Worm (Caenorhabditis elegans) whole organism, young adult: ENCODE data around the gene cpt-3.

Experiments used
- B0019.2 ChIP-seq: fragments of 200-800 bp; sonication (Bioruptor generic); conservative IDR thresholded peaks from 2 replicates; pipeline ENCODE4 v1.3.6; 2022; ENCODE audit warnings: missing genetic modification reagents, missing genetic modification characterization, missing compliant biosample characterization
- F23B12.7 ChIP-seq: sonication (generic microtip); optimal IDR thresholded peaks from 2 replicates; lab custom pipeline; 2017; ENCODE audit warnings: missing genetic modification characterization, mild to moderate bottlenecking, missing compliant biosample characterization, antibody characterized with exemption, moderate library complexity; ENCODE audit not compliant: insufficient read depth
- F33H1.4 ChIP-seq: fragments of 200-800 bp; sonication (Bioruptor generic); IDR thresholded peaks from 2 replicates; pipeline ENCODE4 v1.3.6; 2022; ENCODE audit warnings: missing genetic modification reagents, missing genetic modification characterization, missing compliant biosample characterization
- F39B2.1 ChIP-seq: fragments of 200-800 bp; sonication (Bioruptor generic); IDR thresholded peaks from 2 replicates; pipeline ENCODE4 v1.3.6; 2022; ENCODE audit warnings: missing genetic modification reagents, missing genetic modification characterization, missing compliant biosample characterization
- F57C9.4 ChIP-seq: sonication (generic microtip); optimal IDR thresholded peaks from 2 replicates; lab custom pipeline; 2017; ENCODE audit warnings: mild to moderate bottlenecking, missing genetic modification characterization, missing compliant biosample characterization
- K11D2.4 ChIP-seq: fragments of 200-800 bp; sonication (Bioruptor generic); IDR thresholded peaks from 2 replicates; pipeline ENCODE4 v1.3.6; 2022; ENCODE audit warnings: missing genetic modification reagents, missing genetic modification characterization, missing compliant biosample characterization
- Y95B8A.8 ChIP-seq: fragments of 200-800 bp; sonication (Bioruptor generic); IDR thresholded peaks from 2 replicates; pipeline ENCODE4 v1.3.6; 2022; ENCODE audit warnings: missing genetic modification reagents, missing genetic modification characterization, missing compliant biosample characterization
- ZK185.1 ChIP-seq: sonication (generic microtip); optimal IDR thresholded peaks from 2 replicates; lab custom pipeline; 2016; ENCODE audit warnings: mild to moderate bottlenecking, missing genetic modification characterization, missing compliant biosample characterization; ENCODE audit not compliant: poor library complexity, severe bottlenecking
- ama-1 ChIP-seq, 3 experiments: fragments of 150-350 bp in 1 of 3; sonication (generic microtip) in 2 of 3; optimal IDR thresholded peaks; 2 replicates each; lab custom pipeline; 2014 to 2018; ENCODE audit warnings: missing biosample characterization in 2 of 3, missing genetic modification characterization in 2 of 3, missing genetic modification reagents in 2 of 3
- attf-3 ChIP-seq: fragments of 200-800 bp; sonication (Bioruptor generic); conservative IDR thresholded peaks from 2 replicates; pipeline ENCODE4 v1.3.6; 2022; ENCODE audit warnings: missing genetic modification reagents, missing genetic modification characterization, missing compliant biosample characterization
- ceh-91 ChIP-seq: fragments of 200-800 bp; sonication (Bioruptor generic); IDR thresholded peaks from 2 replicates; pipeline ENCODE4 v1.3.6; 2022; ENCODE audit warnings: missing genetic modification reagents, missing genetic modification characterization, missing compliant biosample characterization
- chd-7 ChIP-seq: sonication (generic microtip); optimal IDR thresholded peaks from 2 replicates; lab custom pipeline; 2016; ENCODE audit warnings: mild to moderate bottlenecking, missing genetic modification characterization, moderate library complexity, missing compliant biosample characterization
- dox-1 ChIP-seq: fragments of 200-800 bp; sonication (Bioruptor generic); IDR thresholded peaks from 2 replicates; pipeline ENCODE4 v1.3.6; 2022; ENCODE audit warnings: missing genetic modification reagents, missing genetic modification characterization, missing compliant biosample characterization
- egrh-3 ChIP-seq: fragments of 200-800 bp; sonication (Bioruptor generic); IDR thresholded peaks from 2 replicates; pipeline ENCODE4 v1.3.6; 2022; ENCODE audit warnings: missing genetic modification reagents, missing genetic modification characterization, missing compliant biosample characterization
- fkh-3 ChIP-seq: sonication (generic microtip); optimal IDR thresholded peaks from 2 replicates; lab custom pipeline; 2016; ENCODE audit warnings: mild to moderate bottlenecking, missing genetic modification characterization, missing compliant biosample characterization
- him-1 ChIP-seq: sonication (generic microtip); optimal IDR thresholded peaks from 2 replicates; lab custom pipeline; 2016; ENCODE audit warnings: missing genotype, missing genetic modification reagents, missing genetic modification characterization, missing compliant biosample characterization
- hlh-12 ChIP-seq: sonication (generic microtip); optimal IDR thresholded peaks from 2 replicates; lab custom pipeline; 2016; ENCODE audit warnings: missing genetic modification characterization, missing compliant biosample characterization
- hmg-20 ChIP-seq: fragments of 200-800 bp; sonication (Bioruptor generic); IDR thresholded peaks from 2 replicates; pipeline ENCODE4 v1.3.6; 2022; ENCODE audit warnings: missing genetic modification reagents, missing genetic modification characterization, missing compliant biosample characterization
- hsf-1 ChIP-seq: fragments of 200-800 bp; sonication (Bioruptor generic); IDR thresholded peaks from 2 replicates; pipeline ENCODE4 v1.3.6; 2022; ENCODE audit warnings: missing genetic modification reagents, missing genetic modification characterization, missing compliant biosample characterization
- lag-1 ChIP-seq: fragments of 200-800 bp; sonication (Bioruptor generic); IDR thresholded peaks from 2 replicates; pipeline ENCODE4 v1.3.6; 2022; ENCODE audit warnings: missing genetic modification reagents, missing genetic modification characterization, missing compliant biosample characterization
- let-526 ChIP-seq: fragments of 200-800 bp; sonication (Bioruptor generic); IDR thresholded peaks from 2 replicates; pipeline ENCODE4 v1.3.6; 2022; ENCODE audit warnings: missing genetic modification reagents, missing genetic modification characterization, missing compliant biosample characterization
- lin-35 ChIP-seq, 3 experiments: fragments of 150-350 bp in 2 of 3; sonication (generic microtip) in 1 of 3; optimal IDR thresholded peaks; 2 replicates each; lab custom pipeline; 2014 to 2018; ENCODE audit warnings: missing biosample characterization in 3 of 3, missing genetic modification characterization in 3 of 3, missing genetic modification reagents in 3 of 3
- lin-40 ChIP-seq: sonication (generic microtip); optimal IDR thresholded peaks from 2 replicates; lab custom pipeline; 2016; ENCODE audit warnings: missing genetic modification characterization, mild to moderate bottlenecking, missing compliant biosample characterization, missing genotype, missing genetic modification reagents
- lin-54 ChIP-seq: fragments of 200-800 bp; sonication (Bioruptor generic); optimal IDR thresholded peaks from 2 replicates; lab custom pipeline; 2018; ENCODE audit warnings: mild to moderate bottlenecking, missing genetic modification characterization, missing compliant biosample characterization
- lsy-27 ChIP-seq: sonication (generic microtip); optimal IDR thresholded peaks from 2 replicates; lab custom pipeline; 2017; ENCODE audit warnings: missing genetic modification characterization, mild to moderate bottlenecking, missing compliant biosample characterization, antibody characterized with exemption, missing genotype, borderline replicate concordance; ENCODE audit not compliant: insufficient read depth
- mcd-1 ChIP-seq: fragments of 200-800 bp; sonication (Bioruptor generic); IDR thresholded peaks from 2 replicates; pipeline ENCODE4 v1.3.6; 2022; ENCODE audit warnings: missing genetic modification reagents, missing genetic modification characterization, missing compliant biosample characterization
- nhr-120 ChIP-seq: fragments of 200-800 bp; sonication (Bioruptor generic); IDR thresholded peaks from 2 replicates; pipeline ENCODE4 v1.3.6; 2022; ENCODE audit warnings: missing genetic modification characterization, missing compliant biosample characterization
- nhr-27 ChIP-seq: fragments of 200-800 bp; sonication (Bioruptor generic); optimal IDR thresholded peaks from 2 replicates; lab custom pipeline; 2018; ENCODE audit warnings: mild to moderate bottlenecking, missing genetic modification characterization, moderate library complexity, missing compliant biosample characterization
- rec-8 ChIP-seq, 2 experiments: sonication (generic microtip); optimal IDR thresholded peaks; 2 replicates each; lab custom pipeline; 2016; ENCODE audit warnings: mild to moderate bottlenecking in 2 of 2, missing genetic modification characterization in 2 of 2, missing genetic modification reagents in 2 of 2, missing genotype in 2 of 2, missing biosample characterization in 1 of 2, missing compliant biosample characterization in 1 of 2, moderate library complexity in 1 of 2
- rpc-1 ChIP-seq, 2 experiments: fragments of 150-350 bp in 1 of 2; sonication (generic microtip) in 1 of 2; optimal IDR thresholded peaks; 2 replicates each; lab custom pipeline; 2014 to 2018; ENCODE audit warnings: missing biosample characterization in 1 of 2, missing genetic modification characterization in 1 of 2, missing genetic modification reagents in 1 of 2, missing genotype in 1 of 2
- sea-2 ChIP-seq: fragments of 200-800 bp; sonication (Bioruptor generic); IDR thresholded peaks from 2 replicates; pipeline ENCODE4 v1.3.6; 2022; ENCODE audit warnings: missing genetic modification characterization, missing compliant biosample characterization
- snpc-3.4 ChIP-seq: sonication (generic microtip); optimal IDR thresholded peaks from 2 replicates; lab custom pipeline; 2017; ENCODE audit warnings: missing genetic modification characterization, mild to moderate bottlenecking, missing compliant biosample characterization, antibody characterized with exemption, moderate library complexity, missing genotype, missing genetic modification reagents
- tbp1 ChIP-seq: fragments of 200-800 bp; sonication (Bioruptor generic); optimal IDR thresholded peaks from 2 replicates; lab custom pipeline; 2018; ENCODE audit warnings: mild to moderate bottlenecking, missing genetic modification characterization, missing compliant biosample characterization
- tlf-1 ChIP-seq: fragments of 200-800 bp; sonication (Bioruptor generic); optimal IDR thresholded peaks from 2 replicates; lab custom pipeline; 2018; ENCODE audit warnings: mild to moderate bottlenecking, missing genetic modification characterization, missing compliant biosample characterization
- zim-3 ChIP-seq: sonication (generic microtip); optimal IDR thresholded peaks from 2 replicates; lab custom pipeline; 2017; ENCODE audit warnings: mild to moderate bottlenecking, missing genetic modification characterization, moderate library complexity, missing compliant biosample characterization
- ztf-18 ChIP-seq: sonication (generic microtip); optimal IDR thresholded peaks from 2 replicates; lab custom pipeline; 2016; ENCODE audit warnings: missing genotype, mild to moderate bottlenecking, missing genetic modification characterization, missing compliant biosample characterization
- ztf-25 ChIP-seq: fragments of 200-800 bp; sonication (Bioruptor generic); IDR thresholded peaks from 2 replicates; pipeline ENCODE4 v1.3.6; 2022; ENCODE audit warnings: missing genetic modification reagents, missing genetic modification characterization, missing compliant biosample characterization
- ztf-26 ChIP-seq: sonication (generic microtip); optimal IDR thresholded peaks from 2 replicates; lab custom pipeline; 2017; ENCODE audit warnings: missing genetic modification characterization, missing compliant biosample characterization

The cpt-3 gene

DNA sequence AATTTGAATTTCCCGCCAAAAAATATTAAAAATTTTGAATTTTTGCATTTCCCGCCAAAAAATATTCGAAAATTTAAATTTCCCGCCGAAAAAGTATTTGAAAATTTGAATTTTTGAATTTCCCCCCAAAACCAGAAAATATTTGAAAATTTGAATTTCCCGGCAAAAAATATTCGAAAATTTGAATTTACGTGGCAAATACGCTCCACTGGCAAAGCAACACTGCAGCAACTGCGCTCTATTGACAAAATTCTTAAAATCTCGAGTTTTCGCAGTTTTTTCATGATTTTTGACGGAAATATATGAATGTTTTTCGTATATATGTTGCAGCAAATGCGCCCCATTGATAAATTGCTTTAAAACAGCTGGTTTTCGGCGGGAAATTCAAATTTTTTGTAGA, 28.8 kb downstream of the cpt-3 start (continued):
- no peak for TF ChIP-seq ama-1 (optimal IDR thresholded peaks at IDR 0.05; lab: Kevin White, UChicago)
- TF ChIP-seq ama-1 (GFP tag; optimal IDR thresholded peaks at IDR 0.05; lab: Kevin White, UChicago) = no peak
- no peak for TF ChIP-seq B0019.2 (GFP tag; lab: Robert Waterston, UW)
- no peak for TF ChIP-seq ztf-26 (tag; lab: Kevin White, UChicago)
- TF ChIP-seq F23B12.7 (tag; lab: Kevin White, UChicago) = no peak
- no peak for TF ChIP-seq chd-7 (tag; lab: Kevin White, UChicago)
- TF ChIP-seq hlh-12 (tag; lab: Kevin White, UChicago) = no peak
- TF ChIP-seq Y95B8A.8 (GFP tag; lab: Robert Waterston, UW) = no peak
- TF ChIP-seq sea-2 (GFP tag; lab: Robert Waterston, UW) = no peak
- no peak for TF ChIP-seq rpc-1 (optimal IDR thresholded peaks at IDR 0.05; lab: Kevin White, UChicago)
- no peak for TF ChIP-seq rpc-1 (tag; optimal IDR thresholded peaks at IDR 0.05; lab: Kevin White, UChicago)
- no peak for TF ChIP-seq ztf-25
- no peak for TF ChIP-seq ztf-18 (tag; lab: Kevin White, UChicago)
- peak; percentile 41; the same call in 1 of the 2 replicates for TF ChIP-seq F33H1.4 (GFP tag; lab: Robert Waterston, UW)
- no peak for TF ChIP-seq lag-1 (GFP tag; lab: Robert Waterston, UW)
- TF ChIP-seq rec-8 (tag; optimal IDR thresholded peaks at IDR 0.05; lab: Kevin White, UChicago) = no peak

DNA sequence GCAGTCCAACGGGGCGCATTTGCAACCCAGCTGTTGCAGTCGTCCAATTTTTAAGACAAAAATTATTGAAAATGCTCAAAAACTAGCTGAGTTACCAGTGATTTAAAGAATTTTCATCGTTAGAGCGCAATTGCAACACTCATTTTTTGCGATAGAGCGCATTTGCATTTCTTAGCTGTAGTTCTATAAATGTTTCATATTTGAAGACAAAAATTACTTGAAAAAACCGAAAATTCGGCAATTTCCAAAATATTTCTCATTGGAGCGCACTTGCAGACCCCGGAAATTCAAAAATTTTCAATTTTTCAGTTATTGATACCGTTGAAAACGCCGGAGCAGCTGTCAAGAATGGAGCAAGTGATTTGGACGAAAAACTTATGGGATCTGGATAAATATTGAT, 29.4 kb downstream of the cpt-3 start:
- TF ChIP-seq mcd-1 = peak; percentile 55
- TF ChIP-seq hmg-20 (GFP tag; lab: Robert Waterston, UW) = no peak
- TF ChIP-seq, all 124 proteins: peak for 1

DNA sequence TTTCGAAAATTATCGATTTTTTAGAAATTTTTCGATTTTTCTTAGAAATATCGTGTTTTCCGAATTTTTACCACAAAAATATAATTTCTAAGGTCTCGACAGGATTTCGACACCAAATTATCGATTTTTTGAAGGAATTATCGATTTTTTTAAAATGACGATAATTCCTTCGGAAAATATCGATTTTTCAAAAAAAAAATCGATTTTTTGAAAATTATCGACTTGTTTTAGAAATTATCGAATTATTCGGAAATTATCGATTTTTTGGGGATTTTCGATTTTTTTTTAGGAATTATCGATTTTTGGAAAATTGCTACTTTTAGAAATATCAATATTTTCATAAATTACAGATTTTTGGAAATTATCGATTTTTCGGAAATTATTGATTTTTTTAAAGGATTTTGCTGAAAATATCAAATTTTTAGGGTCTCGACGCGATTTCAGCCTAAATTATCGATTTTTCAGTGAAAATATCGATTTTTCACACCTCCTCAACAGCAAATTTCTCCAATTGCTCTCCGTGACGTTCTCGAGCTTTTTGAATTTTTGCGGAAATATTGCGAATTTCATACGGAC, 30.1 kb downstream of the cpt-3 start:
- no peak for TF ChIP-seq F39B2.1
- TF ChIP-seq tlf-1 (GFP tag; lab: Kevin White, UChicago) = no peak
- TF ChIP-seq attf-3 (GFP tag; lab: Robert Waterston, UW) = no peak
- no peak for TF ChIP-seq lin-40 (tag; lab: Kevin White, UChicago)
- no peak for TF ChIP-seq snpc-3.4 (tag; lab: Kevin White, UChicago)
- TF ChIP-seq dox-1 (GFP tag; lab: Robert Waterston, UW) = no peak
- no peak for TF ChIP-seq ceh-91 (GFP tag; lab: Robert Waterston, UW)
- no peak for TF ChIP-seq lin-35 (GFP tag; optimal IDR thresholded peaks at IDR 0.05; lab: Kevin White, UChicago)
- no peak for TF ChIP-seq him-1 (tag; lab: Kevin White, UChicago)

DNA sequence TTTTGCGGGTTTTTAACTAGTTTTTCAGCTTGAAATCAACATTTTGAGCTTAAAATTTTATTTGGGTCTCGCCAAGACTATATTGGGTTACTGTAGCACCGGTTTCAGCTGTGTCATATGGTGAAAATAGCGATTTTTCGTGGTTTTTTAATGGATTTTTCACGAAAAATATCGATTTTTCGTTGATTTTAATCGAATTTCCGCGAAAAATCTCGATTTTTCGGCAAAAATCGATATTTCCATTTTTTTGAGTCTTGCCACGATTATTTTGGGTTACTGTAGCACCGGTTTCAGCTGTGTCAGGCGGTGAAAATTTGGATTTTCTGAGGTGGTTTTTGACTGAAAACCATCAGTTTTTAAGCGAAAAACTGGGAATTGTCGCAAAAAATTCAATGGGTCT, 32.7 kb downstream of the cpt-3 start:
- TF ChIP-seq tbp1 (GFP tag; lab: Kevin White, UChicago) (no peak), mcd-1 (no peak), ztf-25 (no peak), nhr-120 (no peak), let-526 (GFP tag; lab: Robert Waterston, UW) (no peak), K11D2.4 (GFP tag; lab: Robert Waterston, UW) (no peak), ama-1 (optimal IDR thresholded peaks at IDR 0.05; lab: Kevin White, UChicago) (no peak), ama-1 (GFP tag; optimal IDR thresholded peaks at IDR 0.05; lab: Kevin White, UChicago) (no peak), rec-8 (tag; optimal IDR thresholded peaks at IDR 0.05; lab: Kevin White, UChicago) (no peak), F57C9.4 (no peak), ztf-18 (tag; lab: Kevin White, UChicago) (no peak)

DNA sequence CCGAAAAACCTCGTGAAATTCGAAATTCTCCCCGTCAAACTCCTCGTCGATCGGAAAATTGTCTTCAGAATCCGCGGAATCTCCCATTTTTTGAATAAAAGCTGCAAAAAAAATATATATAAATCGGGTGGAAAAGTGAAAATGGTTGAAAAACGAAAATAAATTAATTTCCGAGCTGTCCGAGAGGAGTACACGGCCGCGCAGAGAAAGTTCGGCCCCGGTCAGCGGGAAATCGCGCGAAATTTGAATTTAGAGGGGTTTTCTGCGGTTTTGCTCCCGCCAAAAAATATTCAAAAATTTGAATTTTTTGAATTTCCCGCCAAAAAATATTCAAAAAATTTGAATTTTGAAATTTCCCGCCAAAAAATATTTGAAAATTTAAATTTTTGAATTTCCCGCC, 34.2 kb downstream of the cpt-3 start, which contains the start of gene Y48G9A.11:
Gene Y48G9A.11 (minus strand): TSS at position 101 of the 400 bp plus-strand sequence.
- TF ChIP-seq mcd-1 = peak; percentile 39; the same call in 1 of the 2 replicates
- TF ChIP-seq fkh-3 (tag; lab: Kevin White, UChicago) = no peak
- no peak for TF ChIP-seq hmg-20 (GFP tag; lab: Robert Waterston, UW)
- no peak for TF ChIP-seq zim-3 (tag; lab: Kevin White, UChicago)
- TF ChIP-seq lin-54 (GFP tag; lab: Kevin White, UChicago) = peak; percentile 36
- no peak for TF ChIP-seq egrh-3 (GFP tag; lab: Robert Waterston, UW)
- TF ChIP-seq lsy-27 = no peak
- TF ChIP-seq nhr-27 = no peak
- TF ChIP-seq hsf-1 = no peak
- TF ChIP-seq ZK185.1 (tag; lab: Kevin White, UChicago) = no peak
- peak; percentile 33 for TF ChIP-seq F33H1.4 (GFP tag; lab: Robert Waterston, UW)
